Fruit fly (Drosophila melanogaster) Kc167 (cell line): Measurements from ENCODE around the gene CG3213.

Experiments
- Myc ChIP-seq: fragments of >200 bp; optimal IDR thresholded peaks from 2 replicates; lab custom pipeline; 2017; ENCODE audit warnings: missing external identifiers
- Sin3A ChIP-seq: fragments of >200 bp; optimal IDR thresholded peaks from 2 replicates; lab custom pipeline; 2018; ENCODE audit warnings: missing external identifiers
- h ChIP-seq: fragments of >200 bp; optimal IDR thresholded peaks from 3 replicates; lab custom pipeline; 2018; ENCODE audit warnings: missing external identifiers
- insv ChIP-seq: fragments of >200 bp; optimal IDR thresholded peaks from 3 replicates; lab custom pipeline; 2018; ENCODE audit warnings: missing external identifiers
- psq ChIP-seq: fragments of >200 bp; optimal IDR thresholded peaks from 2 replicates; lab custom pipeline; 2017; ENCODE audit warnings: missing external identifiers
- ttk ChIP-seq: sonication (Bioruptor generic); optimal IDR thresholded peaks from 2 replicates; lab custom pipeline; 2017; ENCODE audit warnings: missing external identifiers

Gene CG3213

DNA sequence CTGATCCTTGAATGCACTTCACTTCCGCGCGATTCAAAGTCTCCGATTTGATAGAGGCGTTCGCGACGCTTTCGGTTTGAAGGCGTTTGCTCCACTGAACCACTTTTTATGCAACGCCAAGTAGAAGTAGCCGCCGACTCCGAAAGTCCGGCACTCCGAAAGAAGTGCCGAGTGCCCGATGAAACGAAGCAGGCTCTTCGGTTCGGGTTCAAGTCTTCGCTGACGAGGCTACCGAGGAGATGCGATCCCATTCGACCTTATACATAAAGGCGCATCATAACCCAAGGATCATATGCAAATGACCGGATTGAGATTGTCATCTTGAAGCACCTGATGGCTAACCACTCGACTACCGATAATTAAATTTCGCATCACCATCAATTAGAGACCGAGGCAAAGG lies 28.5 kb downstream of the CG3213 start, which contains the start of gene CG15414:
TSS of gene CG15414 (minus strand) at position 101 of the 400 bp plus-strand sequence.
- no peak for TF ChIP-seq psq (lab: Kevin White, UChicago)
- TF ChIP-seq Sin3A, result no peak
- TF ChIP-seq insv (lab: Kevin White, UChicago), result no peak
- TF ChIP-seq h (lab: Kevin White, UChicago), result no peak
- TF ChIP-seq Myc (lab: Kevin White, UChicago), result no peak
- TF ChIP-seq ttk (lab: Kevin White, UChicago), result no peak

DNA sequence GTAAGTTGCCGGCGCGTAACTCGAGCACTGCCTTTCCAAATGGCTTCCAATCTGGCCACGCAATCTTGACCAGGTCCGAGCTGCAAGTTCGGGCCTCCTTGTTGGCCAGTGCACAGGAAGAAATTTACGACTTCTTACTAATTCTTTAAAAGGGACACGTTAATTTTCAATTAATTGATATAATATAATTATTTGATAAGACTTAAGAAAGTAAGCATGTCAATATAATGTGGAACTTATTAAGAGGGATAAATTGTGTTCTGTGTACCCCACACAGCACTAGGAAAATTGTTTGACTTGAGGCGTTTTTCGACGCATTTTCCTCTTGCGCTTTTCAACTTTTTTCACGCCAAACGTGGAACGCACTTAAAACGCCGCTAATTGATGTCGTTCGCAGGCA lies 33.9 kb downstream of the CG3213 start:
- TF ChIP-seq psq (lab: Kevin White, UChicago) (no peak), ttk (lab: Kevin White, UChicago) (no peak)

DNA sequence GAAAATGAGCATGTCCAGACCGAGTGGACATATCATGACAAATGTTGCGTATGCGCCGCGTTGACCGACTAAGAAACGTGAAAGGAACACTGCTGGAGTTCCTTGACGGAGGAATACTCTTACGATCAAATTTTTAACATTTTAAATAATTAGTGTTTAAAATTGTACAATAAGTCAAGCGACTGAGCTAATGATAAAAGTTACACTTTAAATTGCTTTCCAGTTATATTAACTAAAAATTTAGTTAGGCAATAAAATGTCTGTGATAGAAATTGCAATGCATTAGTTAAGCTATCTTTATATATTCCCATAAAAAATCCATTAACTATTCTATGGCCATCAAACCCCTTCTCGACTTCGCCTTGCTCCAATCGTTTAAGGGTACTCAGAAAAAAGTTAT lies 34.7 kb downstream of the CG3213 start:
- TF ChIP-seq Myc (lab: Kevin White, UChicago) (no peak), h (lab: Kevin White, UChicago) (no peak), psq (lab: Kevin White, UChicago) (no peak), Sin3A (no peak), ttk (lab: Kevin White, UChicago) (no peak), insv (lab: Kevin White, UChicago) (no peak)

DNA sequence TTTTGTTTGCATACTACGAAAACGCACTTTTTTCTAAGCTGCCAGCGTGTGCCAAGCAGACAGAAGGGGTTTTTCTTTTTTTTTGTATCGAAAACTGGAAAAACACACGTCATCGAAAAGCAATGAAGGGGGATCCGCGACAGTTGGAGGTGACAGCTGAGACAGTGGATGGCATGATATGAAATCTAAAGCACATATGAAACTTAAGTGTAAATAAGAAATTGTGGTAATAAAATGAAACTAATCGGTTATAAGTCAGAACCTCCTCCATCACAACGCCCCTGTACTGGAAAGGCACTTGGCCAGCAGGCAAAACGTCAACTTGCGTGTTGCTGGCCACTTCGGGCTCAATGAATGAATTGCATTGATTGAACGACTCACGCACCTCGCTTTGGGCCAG lies 35.8 kb downstream of the CG3213 start:
- TF ChIP-seq ttk (lab: Kevin White, UChicago) (no peak), Sin3A (no peak), h (lab: Kevin White, UChicago) (no peak), psq (lab: Kevin White, UChicago) (no peak), insv (lab: Kevin White, UChicago) (no peak), Myc (lab: Kevin White, UChicago) (no peak)

DNA sequence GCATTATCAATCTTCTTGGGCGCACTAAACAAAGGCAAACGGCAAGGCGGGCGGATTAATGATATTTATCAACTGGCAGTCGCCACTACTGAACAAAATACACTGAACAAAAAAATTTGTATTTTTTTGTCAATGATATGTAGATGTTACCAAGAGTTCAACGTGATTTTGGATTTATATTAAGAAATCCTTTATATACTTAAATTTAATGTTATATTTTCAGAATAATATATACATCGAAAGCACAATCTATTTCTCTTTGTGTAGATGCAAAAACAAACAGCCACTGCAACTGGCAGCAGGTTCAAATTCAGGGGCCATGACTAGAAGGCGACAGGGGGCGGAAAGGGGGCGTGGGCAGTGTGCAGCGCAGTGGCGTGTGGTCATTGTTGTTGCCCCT lies 36.7 kb downstream of the CG3213 start:
- no peak for TF ChIP-seq Myc (lab: Kevin White, UChicago)
- TF ChIP-seq h (lab: Kevin White, UChicago), result no peak
- TF ChIP-seq Sin3A, result no peak
- no peak for TF ChIP-seq ttk (lab: Kevin White, UChicago)
- TF ChIP-seq insv (lab: Kevin White, UChicago), result no peak
- no peak for TF ChIP-seq psq (lab: Kevin White, UChicago)

DNA sequence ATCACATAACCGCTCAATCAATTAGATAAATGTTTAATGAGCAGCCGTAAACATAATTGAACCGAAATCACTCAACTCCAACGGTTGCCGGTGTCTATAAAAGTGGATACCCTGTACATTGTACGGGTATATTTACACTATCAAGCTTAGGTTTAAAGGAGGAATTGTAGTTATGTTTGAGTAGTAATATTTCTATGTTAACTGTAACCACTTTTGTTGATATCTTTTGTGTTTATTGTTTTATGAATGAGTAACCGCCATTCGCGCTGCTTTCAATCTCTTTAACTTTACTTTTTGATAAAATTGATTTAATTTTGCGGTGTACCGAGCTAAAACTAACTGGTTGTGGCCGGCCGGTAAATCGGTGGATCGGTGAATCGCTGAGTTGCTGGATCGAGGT lies 37.4 kb downstream of the CG3213 start:
- TF ChIP-seq Sin3A (no peak), ttk (lab: Kevin White, UChicago) (no peak), psq (lab: Kevin White, UChicago) (no peak), Myc (lab: Kevin White, UChicago) (no peak), insv (lab: Kevin White, UChicago) (no peak), h (lab: Kevin White, UChicago) (no peak)

DNA sequence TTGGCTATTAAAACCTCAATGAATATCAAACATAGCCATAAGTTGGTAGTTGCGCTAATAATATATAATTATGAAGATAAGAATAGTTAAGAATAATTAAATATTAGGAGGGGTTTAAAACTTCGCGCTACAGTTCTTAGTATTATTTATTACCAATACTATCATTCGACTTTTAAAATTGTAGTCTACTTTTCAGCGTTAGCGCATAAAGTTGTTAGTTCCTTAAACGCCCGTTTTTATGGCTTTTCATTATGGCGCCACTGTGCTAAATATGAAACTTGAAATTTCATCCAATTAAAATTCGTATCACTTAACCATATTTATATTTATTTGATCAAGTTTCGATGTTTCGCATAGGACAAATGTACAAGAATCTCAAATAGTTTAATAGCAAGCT lies 39.0 kb downstream of the CG3213 start:
- TF ChIP-seq Sin3A (no peak), h (lab: Kevin White, UChicago) (no peak), ttk (lab: Kevin White, UChicago) (no peak), Myc (lab: Kevin White, UChicago) (no peak), psq (lab: Kevin White, UChicago) (no peak), insv (lab: Kevin White, UChicago) (no peak)

DNA sequence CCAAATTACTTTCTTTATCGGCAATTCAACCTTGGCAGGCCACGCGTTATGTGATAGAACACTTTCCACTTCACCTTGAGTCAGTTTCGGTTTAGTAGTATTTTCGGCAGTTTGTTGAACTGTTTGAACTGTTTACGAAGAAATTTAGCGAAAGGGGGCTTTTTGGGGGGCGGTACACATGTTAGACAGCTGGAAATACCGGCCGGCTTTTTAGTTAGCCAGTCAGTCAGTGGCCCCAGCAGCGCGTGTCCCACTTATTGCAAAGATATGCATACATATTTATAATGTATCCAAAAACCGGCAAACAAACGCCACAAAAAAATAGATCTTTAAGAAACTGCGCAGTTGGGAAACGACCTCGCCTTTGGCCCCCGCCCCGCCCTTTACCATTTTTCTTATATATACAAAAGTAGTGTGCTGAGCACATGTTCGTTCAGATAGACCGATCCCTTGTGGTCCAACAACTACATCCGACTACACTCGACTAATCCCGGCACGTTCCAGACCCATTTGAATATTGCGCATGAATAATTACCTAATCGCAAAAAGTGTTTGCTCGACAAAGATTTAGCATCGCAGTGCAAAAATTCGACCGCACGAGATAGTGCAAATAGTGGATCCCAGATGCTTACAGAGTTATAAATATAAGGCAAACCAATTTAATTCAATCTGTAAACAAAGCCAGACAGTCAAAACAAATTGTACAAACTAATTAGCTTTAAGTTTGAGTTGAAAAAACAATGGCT lies 39.6 kb downstream of the CG3213 start:
- no peak for TF ChIP-seq h (lab: Kevin White, UChicago)
- TF ChIP-seq insv (lab: Kevin White, UChicago), result no peak
- TF ChIP-seq ttk (lab: Kevin White, UChicago), result no peak
- TF ChIP-seq psq (lab: Kevin White, UChicago), result no peak
- TF ChIP-seq Sin3A, result no peak
- no peak for TF ChIP-seq Myc (lab: Kevin White, UChicago)

DNA sequence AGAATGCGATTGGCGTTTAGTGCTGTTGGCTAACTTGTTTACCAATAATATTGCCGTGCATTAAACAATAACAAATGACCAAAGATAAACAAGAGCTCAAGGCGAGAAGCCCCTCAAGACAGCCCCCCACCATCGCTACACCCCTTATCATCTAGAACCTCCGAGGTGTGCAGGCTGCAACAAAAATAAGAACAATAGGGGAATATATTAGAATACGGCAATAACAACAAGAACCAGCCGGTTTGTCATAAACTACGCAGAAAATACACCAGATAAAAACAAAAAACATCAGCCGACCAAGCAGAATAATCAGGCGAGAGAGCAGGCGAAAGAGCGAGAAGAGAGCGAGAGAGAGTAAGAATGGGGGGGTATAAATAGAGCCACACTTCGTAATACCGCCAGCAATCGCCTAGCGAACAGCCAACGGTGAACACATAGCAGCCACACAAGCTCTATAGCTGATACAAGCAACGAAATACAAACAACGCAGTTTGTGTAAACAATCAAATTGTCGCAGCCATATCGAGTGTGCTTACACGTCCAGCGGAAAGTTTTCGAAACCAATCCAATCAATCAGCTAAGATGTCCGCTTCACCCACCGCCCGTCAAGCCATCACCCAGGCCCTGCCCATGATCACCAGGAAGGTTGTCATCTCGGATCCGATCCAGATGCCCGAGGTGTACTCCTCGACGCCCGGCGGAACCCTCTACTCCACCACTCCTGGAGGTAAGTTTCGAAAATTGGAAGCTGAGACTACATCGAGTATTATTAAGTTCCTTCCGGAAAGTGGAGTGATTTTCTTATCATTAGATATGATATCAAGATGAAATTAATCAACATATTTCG lies 41.2 kb downstream of the CG3213 start, which contains the start of gene Thor:
TSS of gene Thor (plus strand) at position 401 of the 847 bp plus-strand sequence.
- TF ChIP-seq ttk (lab: Kevin White, UChicago), result no peak
- TF ChIP-seq insv (lab: Kevin White, UChicago), result no peak
- no peak for TF ChIP-seq psq (lab: Kevin White, UChicago)
- TF ChIP-seq Sin3A, result no peak
- no peak for TF ChIP-seq Myc (lab: Kevin White, UChicago)
- no peak for TF ChIP-seq h (lab: Kevin White, UChicago)

DNA sequence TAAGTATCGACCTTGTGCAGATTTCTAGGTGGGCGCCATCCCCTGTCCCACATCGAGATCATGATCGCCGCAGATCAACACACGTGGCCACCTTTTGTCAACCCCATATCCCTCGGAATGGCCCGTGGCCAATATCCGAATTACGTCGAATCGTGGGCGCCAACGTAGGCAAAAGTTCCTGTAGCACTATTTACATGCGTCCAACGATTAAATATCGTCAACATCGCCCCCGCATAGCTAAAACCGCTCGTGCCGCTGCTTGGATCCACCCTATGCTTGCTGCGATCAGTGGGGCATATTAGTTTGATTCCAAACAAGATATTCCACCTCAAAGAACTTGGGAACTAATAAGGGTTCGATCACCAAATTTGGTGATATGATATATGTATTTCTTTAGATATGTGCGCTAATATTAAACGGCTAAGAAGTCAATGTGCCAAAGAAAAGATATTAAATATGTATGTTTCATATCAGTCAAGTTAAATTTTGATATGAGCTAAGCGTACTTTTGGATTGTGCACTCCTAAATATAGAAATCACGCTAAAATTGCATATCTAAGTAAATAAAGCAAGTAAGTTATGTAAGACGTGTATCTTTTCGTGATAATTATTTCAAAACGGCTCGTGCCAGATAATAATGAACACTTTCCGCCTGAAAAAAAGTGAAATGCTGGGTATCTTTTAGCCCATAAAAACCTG lies 42.2 kb downstream of the CG3213 start:
- no peak for TF ChIP-seq ttk (lab: Kevin White, UChicago)
- no peak for TF ChIP-seq psq (lab: Kevin White, UChicago)
- no peak for TF ChIP-seq h (lab: Kevin White, UChicago)
- TF ChIP-seq Myc (lab: Kevin White, UChicago), result no peak
- TF ChIP-seq Sin3A, result no peak
- TF ChIP-seq insv (lab: Kevin White, UChicago), result no peak
